Worm (Caenorhabditis elegans) whole organism, L4 larva: Measurements from ENCODE around the gene C04E7.3.

Experiments used
- F37D6.2 ChIP-seq: sonication (generic microtip); optimal IDR thresholded peaks from 2 replicates; lab custom pipeline; 2016; ENCODE audit warnings: mild to moderate bottlenecking, missing genetic modification characterization, missing compliant biosample characterization
- F44E2.7 ChIP-seq: fragments of 200-800 bp; sonication (Bioruptor generic); IDR thresholded peaks from 2 replicates; pipeline ENCODE4 v2.1.2; 2022; ENCODE audit warnings: missing genetic modification characterization, missing compliant biosample characterization
- F49E8.2 ChIP-seq: sonication (generic microtip); optimal IDR thresholded peaks from 2 replicates; lab custom pipeline; 2016; ENCODE audit warnings: missing compliant biosample characterization, mild to moderate bottlenecking, missing genetic modification characterization, borderline replicate concordance
- T20F7.1 ChIP-seq: fragments of 200-800 bp; sonication (Bioruptor generic); optimal IDR thresholded peaks from 2 replicates; lab custom pipeline; 2018; ENCODE audit warnings: mild to moderate bottlenecking, missing genetic modification characterization, missing compliant biosample characterization
- aha-1 ChIP-seq: fragments of 150-350 bp; peaks from one replicate; lab custom pipeline; 2014; ENCODE audit warnings: missing biosample characterization, missing genetic modification characterization
- aly-2 ChIP-seq: sonication (generic microtip); optimal IDR thresholded peaks from 2 replicates; lab custom pipeline; 2018; ENCODE audit warnings: missing biosample characterization, missing genetic modification characterization
- attf-4 ChIP-seq: sonication (generic microtip); optimal IDR thresholded peaks from 3 replicates; lab custom pipeline; 2017; ENCODE audit warnings: missing biosample characterization, missing genetic modification characterization
- ceh-20 ChIP-seq: fragments of 200-800 bp; sonication (Bioruptor generic); IDR thresholded peaks from 2 replicates; pipeline ENCODE4 v1.3.6; 2022; ENCODE audit warnings: missing genetic modification reagents, missing genetic modification characterization, missing compliant biosample characterization
- ceh-82 ChIP-seq: sonication (generic microtip); optimal IDR thresholded peaks from 2 replicates; lab custom pipeline; 2017; ENCODE audit warnings: missing biosample characterization, missing genetic modification characterization
- daf-16 ChIP-seq, 3 experiments: sonication (generic microtip); optimal IDR thresholded peaks; 2 replicates each; lab custom pipeline; 2016 to 2017; ENCODE audit warnings: missing genetic modification characterization in 3 of 3, missing genetic modification reagents in 3 of 3, mild to moderate bottlenecking in 2 of 3, missing compliant biosample characterization in 2 of 3, missing biosample characterization in 1 of 3, moderate library complexity in 1 of 3
- dmd-6 ChIP-seq: fragments of 200-800 bp; sonication (Bioruptor generic); IDR thresholded peaks from 2 replicates; pipeline ENCODE4 v1.3.6; 2022; ENCODE audit warnings: missing genetic modification reagents, missing genetic modification characterization, missing compliant biosample characterization
- dmd-9 ChIP-seq: fragments of 200-800 bp; sonication (Bioruptor generic); IDR thresholded peaks from 2 replicates; pipeline ENCODE4 v1.3.6; 2022; ENCODE audit warnings: missing genetic modification reagents, missing genetic modification characterization, missing compliant biosample characterization
- dpl-1 ChIP-seq: fragments of 150-350 bp; optimal IDR thresholded peaks from 2 replicates; lab custom pipeline; 2014; ENCODE audit warnings: missing biosample characterization, missing genetic modification reagents, missing genetic modification characterization
- duxl-1 ChIP-seq: sonication (generic microtip); optimal IDR thresholded peaks from 2 replicates; lab custom pipeline; 2016; ENCODE audit warnings: mild to moderate bottlenecking, missing genetic modification characterization, moderate library complexity, missing compliant biosample characterization; ENCODE audit not compliant: poor library complexity
- dve-1 ChIP-seq: sonication (generic microtip); optimal IDR thresholded peaks from 2 replicates; lab custom pipeline; 2017; ENCODE audit warnings: antibody characterized with exemption, mild to moderate bottlenecking, missing genetic modification characterization, missing compliant biosample characterization; ENCODE audit not compliant: insufficient read depth
- egl-43 ChIP-seq: fragments of 200-800 bp; sonication (Bioruptor generic); IDR thresholded peaks from 2 replicates; pipeline ENCODE4 v1.3.6; 2022; ENCODE audit warnings: missing genetic modification reagents, missing genetic modification characterization, missing compliant biosample characterization
- fkh-10 ChIP-seq: fragments of 150-350 bp; optimal IDR thresholded peaks from 2 replicates; lab custom pipeline; 2014; ENCODE audit warnings: missing biosample characterization, missing genetic modification reagents, missing genetic modification characterization
- hif-1 ChIP-seq, 2 experiments: sonication (generic microtip); optimal IDR thresholded peaks; 2 replicates each; lab custom pipeline; 2016 to 2017; ENCODE audit warnings: missing compliant biosample characterization in 2 of 2, missing genetic modification characterization in 2 of 2, missing genetic modification reagents in 2 of 2, missing genotype in 2 of 2, mild to moderate bottlenecking in 1 of 2
- hlh-11 ChIP-seq: fragments of 200-800 bp; sonication (Bioruptor generic); optimal IDR thresholded peaks from 2 replicates; lab custom pipeline; 2018; ENCODE audit warnings: mild to moderate bottlenecking, missing genetic modification characterization, missing compliant biosample characterization
- hlh-30 ChIP-seq: sonication (generic microtip); optimal IDR thresholded peaks from 2 replicates; lab custom pipeline; 2017; ENCODE audit warnings: antibody characterized with exemption, mild to moderate bottlenecking, missing genetic modification characterization, missing compliant biosample characterization; ENCODE audit not compliant: insufficient read depth
- hmg-1.1 ChIP-seq: fragments of 200-800 bp; sonication (Bioruptor generic); IDR thresholded peaks from 2 replicates; pipeline ENCODE4 v1.3.6; 2022; ENCODE audit warnings: missing genetic modification reagents, missing genetic modification characterization, missing compliant biosample characterization
- lin-1 ChIP-seq: fragments of 200-800 bp; sonication (Bioruptor generic); IDR thresholded peaks from 2 replicates; pipeline ENCODE4 v1.3.6; 2022; ENCODE audit warnings: missing genetic modification reagents, missing genetic modification characterization, missing compliant biosample characterization
- lin-29 ChIP-seq: fragments of 200-800 bp; sonication (Bioruptor generic); IDR thresholded peaks from 2 replicates; pipeline ENCODE4 v1.3.6; 2022; ENCODE audit warnings: missing genetic modification reagents, missing genetic modification characterization, missing compliant biosample characterization
- lin-38 ChIP-seq: fragments of 200-800 bp; sonication (Bioruptor generic); IDR thresholded peaks from 2 replicates; pipeline ENCODE4 v1.3.6; 2022; ENCODE audit warnings: missing genetic modification reagents, missing genetic modification characterization, missing compliant biosample characterization
- lsy-2 ChIP-seq, 2 experiments: fragments of 150-350 bp in 1 of 2; sonication (generic microtip) in 1 of 2; optimal IDR thresholded peaks; 2 replicates each; lab custom pipeline; 2014 to 2017; ENCODE audit warnings: missing biosample characterization in 2 of 2, missing genetic modification characterization in 2 of 2
- mdl-1 ChIP-seq, 2 experiments: fragments of 150-350 bp in 1 of 2; sonication (generic microtip) in 1 of 2; optimal IDR thresholded peaks; 2 replicates each; lab custom pipeline; 2014 to 2017; ENCODE audit warnings: missing biosample characterization in 2 of 2, missing genetic modification characterization in 2 of 2
- mep-1 ChIP-seq: fragments of 150-350 bp; sonication (generic microtip); optimal IDR thresholded peaks from 3 replicates; lab custom pipeline; 2014; ENCODE audit warnings: missing biosample characterization, missing genetic modification characterization
- nhr-11 ChIP-seq: fragments of 150-350 bp; optimal IDR thresholded peaks from 2 replicates; lab custom pipeline; 2014; ENCODE audit warnings: missing biosample characterization, missing genetic modification characterization
- nhr-237 ChIP-seq: sonication (generic microtip); optimal IDR thresholded peaks from 2 replicates; lab custom pipeline; 2017; ENCODE audit warnings: missing biosample characterization, missing genetic modification characterization
- nhr-28 ChIP-seq: fragments of 150-350 bp; optimal IDR thresholded peaks from 2 replicates; lab custom pipeline; 2014; ENCODE audit warnings: missing biosample characterization, missing genetic modification characterization
- nhr-77 ChIP-seq: fragments of 150-350 bp; optimal IDR thresholded peaks from 2 replicates; lab custom pipeline; 2014; ENCODE audit warnings: missing biosample characterization, missing genetic modification characterization
- pqm-1 ChIP-seq: sonication (generic microtip); optimal IDR thresholded peaks from 2 replicates; lab custom pipeline; 2017; ENCODE audit warnings: missing biosample characterization, missing genetic modification characterization
- rbr-2 ChIP-seq: sonication (generic microtip); optimal IDR thresholded peaks from 2 replicates; lab custom pipeline; 2016; ENCODE audit warnings: missing genotype, missing genetic modification characterization, missing compliant biosample characterization
- set-16 ChIP-seq: fragments of 200-800 bp; sonication (Bioruptor generic); IDR thresholded peaks from 2 replicates; pipeline ENCODE4 v1.3.6; 2022; ENCODE audit warnings: missing genetic modification reagents, missing genetic modification characterization, missing compliant biosample characterization
- unc-62 ChIP-seq, 3 experiments: fragments of 150-350 bp in 1 of 3; sonication (generic microtip); optimal IDR thresholded peaks in 2 of 3; peaks in 1 of 3; 1 replicate in 1 of 3; 2 replicates in 2 of 3; lab custom pipeline; 2014 to 2017; ENCODE audit warnings: missing biosample characterization in 3 of 3, missing genetic modification characterization in 3 of 3, missing genetic modification reagents in 3 of 3, missing genotype in 1 of 3
- zip-2 ChIP-seq: fragments of 150-350 bp; optimal IDR thresholded peaks from 2 replicates; lab custom pipeline; 2014; ENCODE audit warnings: missing biosample characterization, missing genetic modification characterization

C04E7.3 gene

ce11 chrX:324021-324420 lies 23.0 kb downstream of the C04E7.3 start:
- TF ChIP-seq hif-1 (tag; optimal IDR thresholded peaks at IDR 0.05; lab: Kevin White, UChicago) (peak in 1 of 2 experiments; percentile 75), aha-1 (tag; lab: Kevin White, UChicago) (peak; percentile 84), hlh-30 (peak; percentile 95), dve-1 (peak; percentile 59), lin-1 (peak; percentile 28; the same call in 1 of the 2 replicates), ceh-20 (GFP tag; lab: Robert Waterston, UW) (0 out of 2 replicates have a peak, but pooled peaks have one; percentile 43), F44E2.7 (no peak), duxl-1 (tag; lab: Kevin White, UChicago) (no peak), hmg-1.1 (peak; percentile 81), nhr-237 (no peak), dmd-9 (GFP tag; lab: Robert Waterston, UW) (0 out of 2 replicates have a peak, but pooled peaks have one; percentile 39), set-16 (peak; percentile 33; the same call in 1 of the 2 replicates), mdl-1 (tag; optimal IDR thresholded peaks at IDR 0.05; lab: Kevin White, UChicago) (peak; percentile 90 to 97), lin-38 (GFP tag; lab: Robert Waterston, UW) (peak; percentile 39; the same call in 1 of the 2 replicates), ceh-82 (tag; lab: Kevin White, UChicago) (no peak), nhr-11 (tag; lab: Kevin White, UChicago) (peak; percentile 76), dmd-6 (GFP tag; lab: Robert Waterston, UW) (peak; percentile 32), nhr-28 (tag; lab: Kevin White, UChicago) (peak; percentile 6), aly-2 (tag; lab: Kevin White, UChicago) (no peak), egl-43 (GFP tag; lab: Robert Waterston, UW) (peak; percentile 49; the same call in 1 of the 2 replicates), F37D6.2 (tag; lab: Kevin White, UChicago) (peak; percentile 9), daf-16 (GFP tag; optimal IDR thresholded peaks at IDR 0.05; lab: Kevin White, UChicago) (peak in 1 of 2 experiments; percentile 17), daf-16 (tag; optimal IDR thresholded peaks at IDR 0.05; lab: Kevin White, UChicago) (peak; percentile 62), hlh-11 (tag; lab: Kevin White, UChicago) (peak; percentile 68), lin-29 (GFP tag; lab: Robert Waterston, UW) (no peak), fkh-10 (GFP tag; lab: Kevin White, UChicago) (peak; percentile 87), nhr-77 (tag; lab: Kevin White, UChicago) (no peak), rbr-2 (tag; lab: Kevin White, UChicago) (peak; percentile 61), F49E8.2 (no peak), T20F7.1 (GFP tag; lab: Kevin White, UChicago) (peak; percentile 35), lsy-2 (tag; optimal IDR thresholded peaks at IDR 0.05; lab: Kevin White, UChicago) (peak; percentile 35 to 77), mep-1 (tag; lab: Kevin White, UChicago) (peak; percentile 79), dpl-1 (GFP tag; lab: Kevin White, UChicago) (peak; percentile 32)

ce11 chrX:322223-322622 lies 24.8 kb downstream of the C04E7.3 start, which contains the start of gene M02E1.3:
M02E1.3 (plus strand) TSS chrX:322523.
- TF ChIP-seq T20F7.1 (GFP tag; lab: Kevin White, UChicago): peak; percentile 54

- no peak for TF ChIP-seq zip-2 (tag; lab: Kevin White, UChicago)
- TF ChIP-seq pqm-1: peak; percentile 56
- peak; percentile 74 for TF ChIP-seq aha-1 (tag; lab: Kevin White, UChicago)
- no peak for TF ChIP-seq attf-4 (tag; lab: Kevin White, UChicago)
- peak in 1 of 2 experiments; percentile 66 for TF ChIP-seq unc-62 (GFP tag; optimal IDR thresholded peaks at IDR 0.05 in 1 of 2; lab: Kevin White, UChicago)
- TF ChIP-seq unc-62 (tag; optimal IDR thresholded peaks at IDR 0.05; lab: Kevin White, UChicago): no peak
- peak; percentile 26; the same call in 1 of the 2 replicates for TF ChIP-seq hmg-1.1
- TF ChIP-seq dve-1: peak; percentile 15
- peak; percentile 46 for TF ChIP-seq nhr-28 (tag; lab: Kevin White, UChicago)
- TF ChIP-seq hlh-11 (tag; lab: Kevin White, UChicago): peak; percentile 4
- no peak for TF ChIP-seq daf-16 (GFP tag; optimal IDR thresholded peaks at IDR 0.05; lab: Kevin White, UChicago)
- TF ChIP-seq daf-16 (tag; optimal IDR thresholded peaks at IDR 0.05; lab: Kevin White, UChicago): peak; percentile 95
Observed at ce11 chrX:312908-313307, 34.1 kb downstream of the C04E7.3 start, which contains the start of gene M02E1.4. M02E1.4 (plus strand) TSS chrX:313274.
